Fruit fly (Drosophila melanogaster): ENCODE results near the gene Pcyt2.

DNA sequence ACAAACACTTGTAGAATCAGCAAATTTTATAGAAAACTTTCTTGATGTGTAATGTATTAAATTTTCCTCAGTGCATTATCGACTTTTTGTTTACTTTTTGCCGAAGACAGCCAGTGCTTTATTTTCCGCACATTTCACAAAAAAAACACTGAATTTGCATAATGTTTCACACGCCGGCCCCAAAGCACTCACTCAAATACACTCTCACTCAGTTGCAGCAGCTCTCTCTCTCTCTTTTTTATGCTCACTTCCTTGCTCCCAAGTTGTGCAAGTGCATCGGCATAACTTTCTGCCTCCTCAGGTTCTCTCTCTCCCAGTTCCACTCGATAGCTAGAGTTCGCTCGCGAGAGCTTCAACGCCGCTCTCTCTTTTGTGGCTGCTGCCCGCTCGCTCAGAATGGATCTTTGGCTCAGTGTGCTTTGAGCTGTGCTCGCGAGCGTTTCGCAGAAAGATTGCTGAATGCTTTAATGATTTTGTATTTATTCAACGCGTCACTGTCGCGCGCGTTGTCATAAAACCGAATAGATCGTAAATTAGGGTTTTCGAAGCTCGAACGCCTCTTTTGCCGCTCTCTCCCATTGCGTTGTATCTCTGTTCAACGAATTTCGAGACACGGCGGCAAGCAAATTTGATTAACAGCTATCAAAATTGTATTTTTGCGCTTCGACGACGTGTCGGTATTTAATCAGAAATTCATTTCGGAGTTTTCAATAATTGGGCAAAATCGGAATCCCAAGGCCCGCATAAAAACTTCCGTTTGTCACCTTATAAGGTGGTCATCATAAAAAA, 33.2 kb downstream of the Pcyt2 start:
- TF ChIP-seq CTCF (optimal IDR thresholded peaks at IDR 0.05) (no peak), CG8478 (optimal IDR thresholded peaks at IDR 0.05) (no peak)
